Worm (Caenorhabditis elegans) whole organism, L4/young adult: ENCODE data around the gene srw-33.

Source experiments
- W03F9.2 ChIP-seq: fragments of 150-350 bp; optimal IDR thresholded peaks from 2 replicates; lab custom pipeline; 2014; ENCODE audit warnings: missing biosample characterization, missing genetic modification characterization
- dao-5 ChIP-seq: sonication (generic microtip); optimal IDR thresholded peaks from 2 replicates; lab custom pipeline; 2016; ENCODE audit warnings: missing genotype, missing genetic modification characterization, moderate library complexity, missing compliant biosample characterization
- him-1 ChIP-seq: sonication (generic microtip); optimal IDR thresholded peaks from 2 replicates; lab custom pipeline; 2016; ENCODE audit warnings: missing genotype, missing genetic modification reagents, missing genetic modification characterization, missing compliant biosample characterization

The srw-33 gene

ce11 chrV:15478597-15478996 is 27.3 kb upstream of the srw-33 start, which contains the start of gene C06B8.2:
Gene C06B8.2, minus strand, starts transcription at chrV:15478749.
- TF ChIP-seq dao-5: no peak
- TF ChIP-seq him-1 (tag; lab: Kevin White, UChicago): no peak
- TF ChIP-seq W03F9.2 (tag; lab: Kevin White, UChicago): no peak

ce11 chrV:15471029-15471428 is 19.7 kb upstream of the srw-33 start, which contains the start of gene dpf-1:
Gene dpf-1, plus strand, starts transcription at chrV:15471329.
- TF ChIP-seq dao-5 (no peak), W03F9.2 (tag; lab: Kevin White, UChicago) (no peak), him-1 (tag; lab: Kevin White, UChicago) (no peak)

ce11 chrV:15466719-15467118 is 15.4 kb upstream of the srw-33 start:
- TF ChIP-seq him-1 (tag; lab: Kevin White, UChicago): no peak
- no peak for TF ChIP-seq W03F9.2 (tag; lab: Kevin White, UChicago)
- no peak for TF ChIP-seq dao-5

ce11 chrV:15466017-15466416 is 14.7 kb upstream of the srw-33 start:
- TF ChIP-seq dao-5 (no peak), W03F9.2 (tag; lab: Kevin White, UChicago) (no peak), him-1 (tag; lab: Kevin White, UChicago) (no peak)

ce11 chrV:15465032-15465727 is 13.9 kb upstream of the srw-33 start, which contains the start of gene pqn-71:
Gene pqn-71, plus strand, starts transcription at chrV:15465677.
- TF ChIP-seq W03F9.2 (tag; lab: Kevin White, UChicago) (peak; percentile 71), him-1 (tag; lab: Kevin White, UChicago) (peak; percentile 92), dao-5 (peak; percentile 87)

ce11 chrV:15464402-15464801 is 13.1 kb upstream of the srw-33 start, which contains the start of gene rocf-1:
Gene rocf-1, minus strand, starts transcription at chrV:15464502.
- TF ChIP-seq him-1 (tag; lab: Kevin White, UChicago) (no peak), W03F9.2 (tag; lab: Kevin White, UChicago) (no peak), dao-5 (no peak)

ce11 chrV:15459088-15459487 is 7.8 kb upstream of the srw-33 start, which contains the start of gene str-71:
Gene str-71, minus strand, starts transcription at chrV:15459188.
- no peak for TF ChIP-seq him-1 (tag; lab: Kevin White, UChicago)
- no peak for TF ChIP-seq W03F9.2 (tag; lab: Kevin White, UChicago)
- no peak for TF ChIP-seq dao-5

- no peak for TF ChIP-seq him-1 (tag; lab: Kevin White, UChicago)
- no peak for TF ChIP-seq W03F9.2 (tag; lab: Kevin White, UChicago)
- no peak for TF ChIP-seq dao-5
Observed at ce11 chrV:15454322-15454721, 3.0 kb upstream of the srw-33 start.

ce11 chrV:15448865-15449264 is 2.5 kb downstream of the srw-33 start, which contains the start of gene T26H5.14:
Gene T26H5.14, plus strand, starts transcription at chrV:15449165.
- TF ChIP-seq dao-5 (no peak), W03F9.2 (tag; lab: Kevin White, UChicago) (no peak), him-1 (tag; lab: Kevin White, UChicago) (no peak)

- TF ChIP-seq him-1 (tag; lab: Kevin White, UChicago) (no peak), dao-5 (no peak)
Observed at ce11 chrV:15448408-15448807, 2.9 kb downstream of the srw-33 start, which contains the start of gene T26H5.4. Gene T26H5.4, minus strand, starts transcription at chrV:15448701.

- TF ChIP-seq him-1 (tag; lab: Kevin White, UChicago) (no peak), dao-5 (no peak), W03F9.2 (tag; lab: Kevin White, UChicago) (no peak)
Observed at ce11 chrV:15445437-15445836, 5.9 kb downstream of the srw-33 start, which contains the start of gene srh-239. Gene srh-239, plus strand, starts transcription at chrV:15445737.

- TF ChIP-seq dao-5: no peak
- TF ChIP-seq him-1 (tag; lab: Kevin White, UChicago): no peak
- TF ChIP-seq W03F9.2 (tag; lab: Kevin White, UChicago): no peak
Observed at ce11 chrV:15444615-15445014, 6.7 kb downstream of the srw-33 start, which contains the start of gene T26H5.9. Gene T26H5.9, plus strand, starts transcription at chrV:15444916.

- no peak for TF ChIP-seq W03F9.2 (tag; lab: Kevin White, UChicago)
Observed at ce11 chrV:15444188-15444587, 7.1 kb downstream of the srw-33 start, which contains the start of gene T26H5.11. Gene T26H5.11, minus strand, starts transcription at chrV:15444288.

ce11 chrV:15443708-15444107 is 7.6 kb downstream of the srw-33 start, which contains the start of gene T26H5.10:
Gene T26H5.10, minus strand, starts transcription at chrV:15443808.
- TF ChIP-seq him-1 (tag; lab: Kevin White, UChicago): no peak
- no peak for TF ChIP-seq W03F9.2 (tag; lab: Kevin White, UChicago)
- no peak for TF ChIP-seq dao-5
